Worm (Caenorhabditis elegans): ENCODE results near the gene F54D12.7.

ce11 chrII:1398396-1398795 lies 13.2 kb upstream of the F54D12.7 start, which contains the start of gene F54D12.2:
- TF ChIP-seq lsy-2 (tag; optimal IDR thresholded peaks at IDR 0.05), result no peak
- TF ChIP-seq set-16 (GFP tag; IDR thresholded peaks at IDR 0.05), result no peak
- TF ChIP-seq mdt-29 (GFP tag; IDR thresholded peaks at IDR 0.05), result no peak
- no peak for TF ChIP-seq hlh-11 (tag; optimal IDR thresholded peaks at IDR 0.05)
- TF ChIP-seq fos-1 (tag; optimal IDR thresholded peaks at IDR 0.05), result no peak
- TF ChIP-seq unc-62 (GFP tag; optimal IDR thresholded peaks at IDR 0.05 in 1 of 2), result no peak
- no peak for TF ChIP-seq unc-62 (tag; optimal IDR thresholded peaks at IDR 0.05)
- no peak for TF ChIP-seq mep-1 (tag; optimal IDR thresholded peaks at IDR 0.05)

Measured in whole organism, L4 larva.